Worm (Caenorhabditis elegans) whole organism, dauer: Measurements from ENCODE around the gene D2007.2.

Source experiments
- unc-62 ChIP-seq: sonication (generic microtip); optimal IDR thresholded peaks from 2 replicates; lab custom pipeline; 2017; ENCODE audit warnings: missing biosample characterization, missing genetic modification reagents, missing genetic modification characterization

Gene D2007.2

ce11 chrIII:8175263-8175662 is 26.5 kb downstream of the D2007.2 start:
- no peak for TF ChIP-seq unc-62

- TF ChIP-seq unc-62, result no peak
Measured at ce11 chrIII:8176265-8176664, 27.5 kb downstream of the D2007.2 start, which contains the start of gene C50C3.12. Gene C50C3.12 (plus strand): TSS chrIII:8176565.

ce11 chrIII:8178924-8179323 is 30.2 kb downstream of the D2007.2 start, which contains the start of gene C50C3.5:
Gene C50C3.5 (plus strand): TSS chrIII:8179224.
- TF ChIP-seq unc-62, result no peak

- no peak for TF ChIP-seq unc-62
Measured at ce11 chrIII:8181581-8181980, 32.8 kb downstream of the D2007.2 start, which contains the start of gene spc-2. Gene spc-2 (plus strand): TSS chrIII:8181881.

ce11 chrIII:8182573-8182972 is 33.8 kb downstream of the D2007.2 start:
- TF ChIP-seq unc-62, result no peak

- no peak for TF ChIP-seq unc-62
Measured at ce11 chrIII:8185130-8185529, 36.4 kb downstream of the D2007.2 start.

- no peak for TF ChIP-seq unc-62
Measured at ce11 chrIII:8190505-8190904, 41.7 kb downstream of the D2007.2 start, which contains the start of gene C50C3.19. Gene C50C3.19 (plus strand): TSS chrIII:8190805.

- no peak for TF ChIP-seq unc-62
Measured at ce11 chrIII:8191695-8192094, 42.9 kb downstream of the D2007.2 start, which contains the start of gene C50C3.1. Gene C50C3.1 (plus strand): TSS chrIII:8191995.

ce11 chrIII:8199060-8199459 is 50.3 kb downstream of the D2007.2 start:
- no peak for TF ChIP-seq unc-62

- no peak for TF ChIP-seq unc-62
Measured at ce11 chrIII:8201117-8201516, 52.4 kb downstream of the D2007.2 start, which contains the start of gene unc-36. Gene unc-36 (minus strand): TSS chrIII:8201217.

- no peak for TF ChIP-seq unc-62
Measured at ce11 chrIII:8201760-8202159, 53.0 kb downstream of the D2007.2 start.

- no peak for TF ChIP-seq unc-62
Measured at ce11 chrIII:8202754-8203153, 54.0 kb downstream of the D2007.2 start, which contains the start of gene snb-5. Gene snb-5 (plus strand): TSS chrIII:8203054.
